Fruit fly (Drosophila melanogaster): Measurements from ENCODE around the gene Arglu1.

Gene Arglu1

DNA sequence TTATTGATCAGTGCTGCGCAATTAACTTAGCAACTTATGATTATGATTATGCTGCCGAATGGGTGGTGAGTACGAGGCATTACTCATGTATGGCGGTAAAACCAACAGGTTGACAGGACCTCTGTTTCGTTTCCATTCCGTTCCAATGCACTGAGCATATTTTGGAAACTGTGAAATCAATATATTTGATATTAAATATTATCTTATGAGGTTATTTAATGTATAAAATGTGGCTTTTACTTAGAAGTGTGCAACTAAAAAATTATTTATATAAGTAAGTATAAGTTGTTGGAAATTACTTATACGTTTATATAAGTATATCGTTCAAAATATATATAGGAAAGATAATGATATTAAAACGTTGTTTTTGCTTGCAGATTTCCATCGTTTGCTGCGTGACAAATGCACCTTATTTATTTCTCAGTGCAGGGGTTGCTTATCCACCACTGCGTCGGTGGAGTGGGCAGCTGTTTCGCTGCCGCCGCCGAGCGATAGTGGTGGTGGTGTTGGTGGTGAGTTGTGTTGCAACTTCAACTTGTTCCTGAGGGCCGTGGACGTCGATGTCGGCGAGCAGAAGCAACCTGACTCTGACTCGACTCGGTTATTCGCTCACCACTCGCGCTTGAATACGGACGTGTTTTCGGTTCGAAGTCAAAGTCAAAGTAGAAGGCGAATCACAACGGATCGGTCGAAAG lies 46.3 kb upstream of the Arglu1 start, which contains the start of gene bib (continued):
- TF ChIP-seq Awh (GFP tag; IDR thresholded peaks at IDR 0.05) (peak; percentile 56; the same call in 1 of the 2 replicates), CG11456 (GFP tag; IDR thresholded peaks at IDR 0.05) (no peak), E2f2 (GFP tag; IDR thresholded peaks at IDR 0.05) (no peak; the same call in 1 of the 2 replicates), sens-2 (GFP tag; IDR thresholded peaks at IDR 0.05) (peak; percentile 42; the same call in 1 of the 2 replicates), dmrt99B (tag; optimal IDR thresholded peaks at IDR 0.05) (peak; percentile 88), HLH4C (GFP tag; IDR thresholded peaks at IDR 0.05; ENCODE audit: partially characterized antibody) (no peak), tx (GFP tag; optimal IDR thresholded peaks at IDR 0.05) (peak; percentile 12), Atf-2 (GFP tag; optimal IDR thresholded peaks at IDR 0.05) (no peak), CG8478 (optimal IDR thresholded peaks at IDR 0.05) (no peak), chif (GFP tag; optimal IDR thresholded peaks at IDR 0.05) (peak in 1 of 2 experiments; percentile 64), Dfd (GFP tag; optimal IDR thresholded peaks at IDR 0.05) (peak in 1 of 2 experiments; percentile 2), onecut (GFP tag; IDR thresholded peaks at IDR 0.05) (peak; percentile 75), CG18011 (GFP tag; optimal IDR thresholded peaks at IDR 0.05) (no peak), Nf-YA (GFP tag; IDR thresholded peaks at IDR 0.05) (no peak), br (optimal IDR thresholded peaks at IDR 0.05) (no peak), CG15011 (GFP tag; optimal IDR thresholded peaks at IDR 0.05) (peak; percentile 78), dysf (GFP tag; IDR thresholded peaks at IDR 0.05) (peak; percentile 77), CG1603 (tag; optimal IDR thresholded peaks at IDR 0.05) (peak; percentile 37), CG17802 (tag; optimal IDR thresholded peaks at IDR 0.05) (peak; percentile 21), Dip2 (GFP tag; IDR thresholded peaks at IDR 0.05) (no peak), Gug (GFP tag; IDR thresholded peaks at IDR 0.05) (peak; percentile 53; the same call in 2 of the 4 replicates), ham (GFP tag; IDR thresholded peaks at IDR 0.05) (no peak), Usf (GFP tag; optimal IDR thresholded peaks at IDR 0.05) (peak; percentile 66), cad (GFP tag; optimal IDR thresholded peaks at IDR 0.05) (no peak), NfI (GFP tag; optimal IDR thresholded peaks at IDR 0.05) (peak; percentile 76), CG4854 (GFP tag; optimal IDR thresholded peaks at IDR 0.05) (peak; percentile 54), B-H1 (GFP tag; IDR thresholded peaks at IDR 0.05) (peak; percentile 35; the same call in 2 of the 3 replicates), CG10209 (GFP tag; optimal IDR thresholded peaks at IDR 0.05) (peak; percentile 85), jigr1 (GFP tag; IDR thresholded peaks at IDR 0.05) (0 out of 3 replicates have a peak, but pooled peaks have one; percentile 15), CG8388 (GFP tag; optimal IDR thresholded peaks at IDR 0.05) (peak; percentile 87), salm (tag; optimal IDR thresholded peaks at IDR 0.05) (peak; percentile 68), nerfin-1 (tag; optimal IDR thresholded peaks at IDR 0.05) (peak; percentile 77), schlank (tag; optimal IDR thresholded peaks at IDR 0.05) (no peak), hth (optimal IDR thresholded peaks at IDR 0.05) (no peak), Sox102F (GFP tag; optimal IDR thresholded peaks at IDR 0.05) (peak; percentile 84), CG3995 (GFP tag; optimal IDR thresholded peaks at IDR 0.05) (no peak), CG6654 (GFP tag; optimal IDR thresholded peaks at IDR 0.05) (peak; percentile 47), Ptx1 (GFP tag; IDR thresholded peaks at IDR 0.05) (peak; percentile 67), otp (GFP tag; IDR thresholded peaks at IDR 0.05) (peak; percentile 58; the same call in 2 of the 3 replicates), crc (GFP tag; optimal IDR thresholded peaks at IDR 0.05) (no peak), CG8924 (tag; optimal IDR thresholded peaks at IDR 0.05) (peak; percentile 94), Hr51 (GFP tag; optimal IDR thresholded peaks at IDR 0.05) (peak; percentile 54 to 81), pzg (GFP tag; optimal IDR thresholded peaks at IDR 0.05) (no peak), D (optimal IDR thresholded peaks at IDR 0.05) (no peak), D (GFP tag; optimal IDR thresholded peaks at IDR 0.05) (peak; percentile 89), Med (GFP tag) (peak; percentile 87), MTF-1 (GFP tag; optimal IDR thresholded peaks at IDR 0.05; ENCODE audit: borderline replicate concordance) (peak; percentile 42), Hr3 (GFP tag; optimal IDR thresholded peaks at IDR 0.05) (peak; percentile 83), CG11560 (tag; IDR thresholded peaks at IDR 0.05) (no peak), CG4404 (GFP tag; IDR thresholded peaks at IDR 0.05) (peak; percentile 85), CG1233 (GFP tag; optimal IDR thresholded peaks at IDR 0.05) (peak; percentile 80)
